Fruit fly (Drosophila melanogaster) whole organism, embryonic: ENCODE data around the gene ArfGAP1.
A peak's percentile ranks its signal among the peaks of the same experiment; 100 is the strongest.

Experiments used
- Aef1 ChIP-seq: fragments of 200-800 bp; sonication (Bioruptor generic); IDR thresholded peaks from 3 replicates; pipeline ENCODE4 v1.3.6; 2022; ENCODE audit warnings: missing biosample characterization, missing genetic modification characterization
- CG11085 ChIP-seq: fragments of 200-800 bp; sonication (Bioruptor generic); IDR thresholded peaks from 2 replicates; pipeline ENCODE4 v1.3.6; 2022; ENCODE audit warnings: missing biosample characterization, missing genetic modification characterization
- CG11504 ChIP-seq: fragments of 200-800 bp; sonication (Bioruptor generic); optimal IDR thresholded peaks from 3 replicates; lab custom pipeline; 2019; ENCODE audit warnings: missing biosample characterization, mild to moderate bottlenecking, missing genetic modification characterization, moderate library complexity
- CG11560 ChIP-seq: fragments of 200-800 bp; sonication (Bioruptor generic); IDR thresholded peaks from 3 replicates; pipeline ENCODE4 v1.3.6; 2022; ENCODE audit warnings: missing biosample characterization, missing genetic modification characterization
- CG14860 ChIP-seq: fragments of 200-800 bp; sonication (Bioruptor generic); IDR thresholded peaks from 3 replicates; pipeline ENCODE4 v1.3.6; 2022; ENCODE audit warnings: missing biosample characterization, missing genetic modification characterization; ENCODE audit not compliant: partially characterized antibody
- CG15011 ChIP-seq: fragments of 200-800 bp; sonication (Bioruptor generic); optimal IDR thresholded peaks from 3 replicates; lab custom pipeline; 2018; ENCODE audit warnings: missing biosample characterization, mild to moderate bottlenecking, missing genetic modification characterization
- CG15696 ChIP-seq: fragments of 200-800 bp; sonication (Bioruptor generic); optimal IDR thresholded peaks from 2 replicates; lab custom pipeline; 2019; ENCODE audit warnings: missing biosample characterization, mild to moderate bottlenecking, missing genetic modification characterization, moderate library complexity
- CG17802 ChIP-seq: fragments of 200-800 bp; sonication (Bioruptor generic); optimal IDR thresholded peaks from 2 replicates; lab custom pipeline; 2018; ENCODE audit warnings: missing biosample characterization, mild to moderate bottlenecking, missing genetic modification characterization, moderate library complexity
- CG17829 ChIP-seq: fragments of 200-800 bp; optimal IDR thresholded peaks from 2 replicates; lab custom pipeline; 2019; ENCODE audit warnings: missing biosample characterization, mild to moderate bottlenecking, missing genetic modification characterization, moderate library complexity
- CG1792 ChIP-seq: fragments of 200-800 bp; sonication (Bioruptor generic); optimal IDR thresholded peaks from 2 replicates; lab custom pipeline; 2016; ENCODE audit warnings: missing biosample characterization, missing genetic modification characterization
- CG18262 ChIP-seq: fragments of 200-800 bp; optimal IDR thresholded peaks from 3 replicates; lab custom pipeline; 2019; ENCODE audit warnings: missing biosample characterization, mild to moderate bottlenecking, missing genetic modification characterization, moderate library complexity
- CG18476 ChIP-seq: fragments of 200-800 bp; sonication (Bioruptor generic); optimal IDR thresholded peaks from 2 replicates; lab custom pipeline; 2016; ENCODE audit warnings: missing biosample characterization, mild to moderate bottlenecking, missing genetic modification characterization
- CG18599 ChIP-seq: fragments of 200-800 bp; sonication (Bioruptor generic); optimal IDR thresholded peaks from 3 replicates; lab custom pipeline; 2017; ENCODE audit warnings: missing biosample characterization, missing genetic modification characterization, mild to moderate bottlenecking, moderate library complexity, missing genetic modification reagents
- CG18619 ChIP-seq: fragments of 200-800 bp; sonication (Bioruptor generic); optimal IDR thresholded peaks from 3 replicates; lab custom pipeline; 2017; ENCODE audit warnings: missing biosample characterization, mild to moderate bottlenecking, missing genetic modification characterization
- CG2129 ChIP-seq: fragments of 200-800 bp; sonication (Bioruptor generic); IDR thresholded peaks from 2 replicates; pipeline ENCODE4 v1.3.6; 2022; ENCODE audit warnings: missing biosample characterization, missing genetic modification characterization; ENCODE audit not compliant: partially characterized antibody
- CG2202 ChIP-seq: fragments of 200-800 bp; sonication (Bioruptor generic); optimal IDR thresholded peaks from 2 replicates; lab custom pipeline; 2018; ENCODE audit warnings: missing biosample characterization, mild to moderate bottlenecking, missing genetic modification characterization
- CG3847 ChIP-seq: fragments of 200-800 bp; sonication (Bioruptor generic); IDR thresholded peaks from 2 replicates; pipeline ENCODE4 v1.3.6; 2022; ENCODE audit warnings: missing biosample characterization, missing genetic modification characterization
- CG4854 ChIP-seq: fragments of 200-800 bp; sonication (Bioruptor generic); optimal IDR thresholded peaks from 2 replicates; lab custom pipeline; 2016; ENCODE audit warnings: missing biosample characterization, missing genetic modification characterization, inconsistent platforms
- CG5245 ChIP-seq: fragments of 200-800 bp; sonication (Bioruptor generic); optimal IDR thresholded peaks from 3 replicates; lab custom pipeline; 2016; ENCODE audit warnings: missing biosample characterization, missing genetic modification characterization
- CG6683 ChIP-seq: fragments of 200-800 bp; sonication (Bioruptor generic); optimal IDR thresholded peaks from 2 replicates; lab custom pipeline; 2017; ENCODE audit warnings: missing biosample characterization, mild to moderate bottlenecking, missing genetic modification characterization, missing genetic modification reagents
- CG8281 ChIP-seq: fragments of 200-800 bp; sonication (Bioruptor generic); optimal IDR thresholded peaks from 2 replicates; lab custom pipeline; 2018; ENCODE audit warnings: missing biosample characterization, mild to moderate bottlenecking, missing genetic modification characterization, moderate library complexity
- Deaf1 ChIP-seq: fragments of 200-800 bp; optimal IDR thresholded peaks from 3 replicates; lab custom pipeline; 2019; ENCODE audit warnings: missing biosample characterization, mild to moderate bottlenecking, missing genetic modification characterization, moderate library complexity
- Doc2 ChIP-seq: fragments of 200-800 bp; sonication (Bioruptor generic); IDR thresholded peaks from 2 replicates; pipeline ENCODE4 v1.3.6; 2022; ENCODE audit warnings: missing biosample characterization, missing genetic modification characterization
- Dref ChIP-seq: fragments of 200-800 bp; sonication (Bioruptor generic); IDR thresholded peaks from 2 replicates; pipeline ENCODE4 v1.3.6; 2022; ENCODE audit warnings: missing biosample characterization, missing genetic modification characterization
- Ets97D ChIP-seq: fragments of 200-800 bp; sonication (Bioruptor generic); optimal IDR thresholded peaks from 3 replicates; lab custom pipeline; 2016; ENCODE audit warnings: missing biosample characterization, missing genetic modification characterization
- Hand ChIP-seq: fragments of 200-800 bp; sonication (Bioruptor generic); optimal IDR thresholded peaks from 2 replicates; lab custom pipeline; 2017; ENCODE audit warnings: mild to moderate bottlenecking, missing biosample characterization, missing genetic modification reagents, missing genetic modification characterization
- MBD-R2 ChIP-seq: fragments of 200-800 bp; sonication (Bioruptor generic); IDR thresholded peaks from 2 replicates; pipeline ENCODE4 v1.3.6; 2022; ENCODE audit warnings: missing biosample characterization, missing genetic modification characterization
- Mad ChIP-seq: fragments of 200-800 bp; sonication (Bioruptor generic); optimal IDR thresholded peaks from 2 replicates; lab custom pipeline; 2016; ENCODE audit warnings: missing biosample characterization, missing genetic modification characterization
- Oaz ChIP-seq: fragments of 200-800 bp; sonication (Bioruptor generic); IDR thresholded peaks from 2 replicates; pipeline ENCODE4 v1.3.6; 2022; ENCODE audit warnings: missing biosample characterization, missing genetic modification characterization
- Side ChIP-seq: fragments of 200-800 bp; sonication (Bioruptor generic); optimal IDR thresholded peaks from 2 replicates; lab custom pipeline; 2016; ENCODE audit warnings: missing biosample characterization, missing genetic modification characterization
- Sox102F ChIP-seq: fragments of 200-800 bp; sonication (Bioruptor generic); optimal IDR thresholded peaks from 2 replicates; lab custom pipeline; 2018; ENCODE audit warnings: missing biosample characterization, mild to moderate bottlenecking, missing genetic modification characterization, moderate library complexity
- bab2 ChIP-seq: fragments of 200-800 bp; sonication (Bioruptor generic); optimal IDR thresholded peaks from 2 replicates; lab custom pipeline; 2016; ENCODE audit warnings: missing biosample characterization, missing genetic modification characterization
- bigmax ChIP-seq: fragments of 200-800 bp; sonication (Bioruptor generic); optimal IDR thresholded peaks from 2 replicates; lab custom pipeline; 2018; ENCODE audit warnings: missing biosample characterization, mild to moderate bottlenecking, missing genetic modification characterization
- chn ChIP-seq: fragments of 200-800 bp; sonication (Bioruptor generic); optimal IDR thresholded peaks from 2 replicates; lab custom pipeline; 2016; ENCODE audit warnings: missing biosample characterization, missing genetic modification characterization
- crol ChIP-seq: fragments of 200-800 bp; sonication (Bioruptor generic); IDR thresholded peaks from 2 replicates; pipeline ENCODE4 v1.3.6; 2022; ENCODE audit warnings: missing biosample characterization, missing genetic modification characterization
- grn ChIP-seq: fragments of 200-800 bp; sonication (Bioruptor generic); optimal IDR thresholded peaks from 3 replicates; lab custom pipeline; 2017; ENCODE audit warnings: missing biosample characterization, missing genetic modification characterization
- gsb-n ChIP-seq: fragments of 200-800 bp; sonication (Bioruptor generic); optimal IDR thresholded peaks from 3 replicates; lab custom pipeline; 2018; ENCODE audit warnings: missing biosample characterization, mild to moderate bottlenecking, missing genetic modification characterization
- org-1 ChIP-seq: fragments of 200-800 bp; sonication (Bioruptor generic); optimal IDR thresholded peaks from 2 replicates; lab custom pipeline; 2017; ENCODE audit warnings: missing biosample characterization, missing genetic modification characterization
- pum ChIP-seq: fragments of 200-800 bp; sonication (Bioruptor generic); optimal IDR thresholded peaks from 2 replicates; lab custom pipeline; 2016; ENCODE audit warnings: missing biosample characterization, missing genetic modification characterization
- scrt ChIP-seq: fragments of 200-800 bp; sonication (Bioruptor generic); optimal IDR thresholded peaks from 2 replicates; lab custom pipeline; 2018; ENCODE audit warnings: missing biosample characterization, mild to moderate bottlenecking, missing genetic modification characterization, moderate library complexity
- sens ChIP-seq: fragments of 200-800 bp; sonication (Bioruptor generic); peaks from one replicate; lab custom pipeline; 2016; ENCODE audit warnings: missing biosample characterization, missing genetic modification characterization
- shn ChIP-seq: fragments of 200-800 bp; sonication (Bioruptor generic); optimal IDR thresholded peaks from 3 replicates; lab custom pipeline; 2016; ENCODE audit warnings: missing biosample characterization, missing genetic modification characterization
- slbo ChIP-seq: fragments of 200-800 bp; sonication (Bioruptor generic); IDR thresholded peaks from 2 replicates; pipeline ENCODE4 v1.3.6; 2022; ENCODE audit warnings: missing biosample characterization, missing genetic modification characterization
- slp2 ChIP-seq: fragments of 200-800 bp; sonication (Bioruptor generic); optimal IDR thresholded peaks from 2 replicates; lab custom pipeline; 2016; ENCODE audit warnings: missing biosample characterization, missing genetic modification characterization
- so ChIP-seq: fragments of 200-800 bp; sonication (Bioruptor generic); IDR thresholded peaks from 3 replicates; pipeline ENCODE4 v1.3.6; 2022; ENCODE audit warnings: missing biosample characterization, missing genetic modification characterization
- ssp ChIP-seq: fragments of 200-800 bp; sonication (Bioruptor generic); IDR thresholded peaks from 2 replicates; pipeline ENCODE4 v1.3.6; 2022; ENCODE audit warnings: missing biosample characterization, missing genetic modification characterization
- zen ChIP-seq: fragments of 200-800 bp; sonication (Bioruptor generic); optimal IDR thresholded peaks from 3 replicates; lab custom pipeline; 2018; ENCODE audit warnings: missing biosample characterization, mild to moderate bottlenecking, missing genetic modification characterization, moderate library complexity

Gene ArfGAP1

DNA sequence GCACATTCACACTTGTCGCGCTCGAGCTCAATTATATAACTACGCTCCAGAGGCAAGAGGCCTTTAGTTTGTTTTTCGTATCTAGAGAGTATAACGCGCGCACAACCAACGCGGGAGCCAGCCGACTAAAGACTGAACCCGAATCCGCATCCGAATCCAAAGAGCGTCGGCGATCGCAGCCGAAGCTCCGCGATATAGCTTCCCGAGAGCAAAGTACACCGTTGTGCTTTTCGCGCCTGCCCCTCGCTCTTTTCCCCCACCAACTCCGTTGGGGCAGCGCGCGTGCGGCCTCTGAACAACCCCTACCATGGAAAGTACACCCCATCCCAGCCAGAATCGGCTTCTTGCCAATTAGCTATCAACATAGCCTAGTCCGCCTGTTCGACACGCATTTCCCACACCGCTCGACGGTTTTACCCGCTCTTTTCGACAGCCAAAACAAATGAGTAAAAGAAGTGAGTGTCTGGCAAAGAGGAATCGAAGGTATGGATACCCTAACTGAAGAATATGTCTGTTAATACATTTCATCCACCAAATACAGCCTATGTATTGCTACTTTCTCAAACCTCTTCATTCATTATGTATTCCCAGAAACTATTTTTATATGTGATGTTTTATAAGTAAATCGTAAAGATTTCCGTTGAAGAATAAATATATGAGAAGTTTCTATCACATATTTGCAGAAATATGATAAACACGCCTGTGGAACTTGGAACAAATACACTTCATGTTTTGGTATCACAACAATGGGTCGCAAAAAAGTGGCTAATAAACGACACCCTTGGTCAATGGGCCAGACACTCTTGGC, 8.7 kb downstream of the ArfGAP1 start (continued):
- TF ChIP-seq Sox102F (GFP tag; lab: Kevin White, UChicago) (no peak), CG1792 (GFP tag; lab: Kevin White, UChicago) (no peak), MBD-R2 (GFP tag; lab: Robert Waterston, UW) (0 out of 2 replicates have a peak, but pooled peaks have one; percentile 27), CG3847 (GFP tag; lab: Robert Waterston, UW) (0 out of 2 replicates have a peak, but pooled peaks have one; percentile 15), CG2129 (no peak), gsb-n (no peak), CG15011 (GFP tag; lab: Kevin White, UChicago) (no peak), Deaf1 (tag; lab: Kevin White, UChicago) (peak; percentile 100), slbo (GFP tag; lab: Robert Waterston, UW) (0 out of 2 replicates have a peak, but pooled peaks have one; percentile 29), Doc2 (GFP tag; lab: Robert Waterston, UW) (no peak), Hand (GFP tag; lab: Kevin White, UChicago) (no peak), org-1 (GFP tag; lab: Kevin White, UChicago) (no peak), bab2 (no peak), crol (peak; percentile 97), ssp (GFP tag; lab: Robert Waterston, UW) (no peak), Ets97D (GFP tag; lab: Kevin White, UChicago) (no peak), CG11504 (tag; lab: Kevin White, UChicago) (no peak), CG15696 (no peak)

DNA sequence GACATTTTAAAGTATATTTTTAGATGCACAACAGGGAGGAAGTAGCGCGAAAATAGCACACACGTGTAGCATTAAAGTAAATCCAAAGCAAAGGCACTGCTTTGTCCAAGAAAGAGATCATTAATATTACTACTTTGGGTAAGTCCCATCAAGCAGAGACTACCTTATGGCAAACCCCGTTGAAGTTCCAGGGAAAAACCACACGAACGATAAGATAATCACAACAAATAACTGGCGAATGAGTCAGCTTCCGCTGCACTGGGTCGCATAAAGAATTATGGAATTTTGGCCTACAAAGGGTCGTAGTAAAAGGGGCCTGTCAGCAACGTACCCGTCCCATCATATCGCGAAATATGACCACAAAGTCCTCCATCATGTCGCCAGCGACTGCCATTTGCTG, 9.6 kb downstream of the ArfGAP1 start:
- no peak for TF ChIP-seq CG5245 (GFP tag; lab: Kevin White, UChicago)
- no peak for TF ChIP-seq Mad (GFP tag; lab: Kevin White, UChicago)
- no peak for TF ChIP-seq zen (tag; lab: Kevin White, UChicago)
- TF ChIP-seq chn (GFP tag; lab: Kevin White, UChicago), result no peak
- TF ChIP-seq so (GFP tag; lab: Robert Waterston, UW), result no peak
- no peak for TF ChIP-seq CG1792 (GFP tag; lab: Kevin White, UChicago)
- no peak for TF ChIP-seq CG18262 (tag; lab: Kevin White, UChicago)
- TF ChIP-seq Side (GFP tag; lab: Kevin White, UChicago), result no peak
- TF ChIP-seq sens (GFP tag; lab: Kevin White, UChicago), result no peak
- TF ChIP-seq CG6683 (GFP tag; lab: Kevin White, UChicago), result no peak
- TF ChIP-seq CG18619, result no peak
- TF ChIP-seq CG2202 (tag; lab: Kevin White, UChicago), result no peak
- TF ChIP-seq CG18476 (GFP tag; lab: Kevin White, UChicago), result no peak
- TF ChIP-seq CG8281 (tag; lab: Kevin White, UChicago), result no peak

dm6 chr3L:12406999-12407632, 10.3 kb downstream of the ArfGAP1 start:
- TF ChIP-seq CG17802 (tag; lab: Kevin White, UChicago) (peak; percentile 35), scrt (peak; percentile 86), Oaz (GFP tag; lab: Robert Waterston, UW) (peak; percentile 68), CG14860 (GFP tag; lab: Robert Waterston, UW) (no peak), Aef1 (GFP tag; lab: Robert Waterston, UW) (peak; percentile 57), bigmax (GFP tag; lab: Kevin White, UChicago) (peak; percentile 72), Dref (GFP tag; lab: Robert Waterston, UW) (no peak), CG11085 (GFP tag; lab: Robert Waterston, UW) (peak; percentile 92; the same call in 1 of the 2 replicates), shn (GFP tag; lab: Kevin White, UChicago) (peak; percentile 81), slp2 (GFP tag; lab: Kevin White, UChicago) (peak; percentile 82), CG17829 (tag; lab: Kevin White, UChicago) (peak; percentile 22), pum (GFP tag; lab: Kevin White, UChicago) (peak; percentile 55), grn (GFP tag; lab: Kevin White, UChicago) (peak; percentile 100), CG11560 (tag; lab: Robert Waterston, UW) (peak; percentile 54; the same call in 1 of the 3 replicates), CG4854 (peak; percentile 93), CG18599 (GFP tag; lab: Kevin White, UChicago) (peak; percentile 97)
